Worm (Caenorhabditis elegans): Measurements from ENCODE around the gene B0252.1.

The B0252.1 gene

DNA sequence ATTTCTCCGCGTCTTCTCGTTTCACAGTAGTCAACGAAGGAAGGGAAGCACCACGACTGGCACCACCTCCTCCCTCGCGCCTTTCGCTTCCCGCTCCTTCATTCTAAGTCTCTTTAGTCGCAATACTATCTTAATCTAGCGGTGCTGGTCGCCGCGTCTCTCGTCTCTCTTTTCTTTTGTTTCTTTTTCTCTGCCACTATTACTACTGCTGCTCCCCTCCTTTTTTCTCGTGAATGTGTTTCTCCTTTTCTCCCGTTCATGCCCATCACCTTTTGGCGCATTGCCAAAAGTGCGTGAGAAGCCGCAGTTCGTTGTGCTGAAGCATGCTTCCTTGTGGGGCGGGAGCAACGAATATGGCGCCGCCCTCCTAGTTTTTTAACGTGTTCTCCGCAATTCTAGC lies 7.0 kb downstream of the B0252.1 start (continued):
- no peak for TF ChIP-seq attf-6 (GFP tag; IDR thresholded peaks at IDR 0.05)
- no peak for TF ChIP-seq ccch-3 (GFP tag; optimal IDR thresholded peaks at IDR 0.05)
- TF ChIP-seq mcd-1 (GFP tag; IDR thresholded peaks at IDR 0.05), result peak; percentile 52
- TF ChIP-seq mel-28 (tag; optimal IDR thresholded peaks at IDR 0.05; ENCODE audit: borderline replicate concordance), result no peak
- no peak for TF ChIP-seq F57A8.1 (GFP tag; optimal IDR thresholded peaks at IDR 0.05)
- TF ChIP-seq nhr-80 (tag; optimal IDR thresholded peaks at IDR 0.05), result peak; percentile 95
- no peak for TF ChIP-seq let-526 (GFP tag; IDR thresholded peaks at IDR 0.05)
- TF ChIP-seq T07F8.4 (tag; optimal IDR thresholded peaks at IDR 0.05), result no peak
- TF ChIP-seq Y95B8A.8 (GFP tag; IDR thresholded peaks at IDR 0.05), result no peak
- no peak for TF ChIP-seq bed-2 (GFP tag; IDR thresholded peaks at IDR 0.05)
- no peak for TF ChIP-seq tlf-1 (GFP tag; optimal IDR thresholded peaks at IDR 0.05)
- peak; percentile 21 for TF ChIP-seq pha-4 (tag; optimal IDR thresholded peaks at IDR 0.05)
- TF ChIP-seq mxl-1 (tag; optimal IDR thresholded peaks at IDR 0.05), result no peak
- no peak for TF ChIP-seq B0035.1 (tag; optimal IDR thresholded peaks at IDR 0.05)
- no peak for TF ChIP-seq hsf-1 (GFP tag; IDR thresholded peaks at IDR 0.05)
- TF ChIP-seq hlh-26 (GFP tag; conservative IDR thresholded peaks at IDR 0.05), result no peak
- TF ChIP-seq somi-1 (GFP tag; optimal IDR thresholded peaks at IDR 0.05), result no peak
- no peak for TF ChIP-seq Y53G8AR.9 (GFP tag; conservative IDR thresholded peaks at IDR 0.05)
- no peak for TF ChIP-seq nfya-1 (tag; optimal IDR thresholded peaks at IDR 0.05; ENCODE audit: borderline replicate concordance, insufficient read depth)
- no peak for TF ChIP-seq F22D6.2 (tag; optimal IDR thresholded peaks at IDR 0.05)
- no peak for TF ChIP-seq F37B4.10 (GFP tag; IDR thresholded peaks at IDR 0.05)
- no peak for TF ChIP-seq snpc-3.4 (tag; optimal IDR thresholded peaks at IDR 0.05)
- 0 out of 2 replicates have a peak, but pooled peaks have one; percentile 30 for TF ChIP-seq rcor-1 (GFP tag; IDR thresholded peaks at IDR 0.05)
- no peak for TF ChIP-seq rec-8 (tag; optimal IDR thresholded peaks at IDR 0.05)
- TF ChIP-seq hrde-1 (tag; optimal IDR thresholded peaks at IDR 0.05; ENCODE audit: borderline replicate concordance), result no peak
- TF ChIP-seq Y56A3A.18 (GFP tag; IDR thresholded peaks at IDR 0.05), result no peak
- TF ChIP-seq bed-1 (GFP tag; IDR thresholded peaks at IDR 0.05), result no peak
- TF ChIP-seq lin-26 (GFP tag; IDR thresholded peaks at IDR 0.05), result no peak
- TF ChIP-seq dox-1 (GFP tag; IDR thresholded peaks at IDR 0.05), result peak; percentile 68; the same call in 1 of the 2 replicates
- no peak for TF ChIP-seq F39B2.1 (GFP tag; IDR thresholded peaks at IDR 0.05)
- no peak for TF ChIP-seq ceh-100 (GFP tag; IDR thresholded peaks at IDR 0.05)
- no peak for TF ChIP-seq Y53F4B.3 (GFP tag; IDR thresholded peaks at IDR 0.05)
- no peak for TF ChIP-seq F23B12.7 (tag; optimal IDR thresholded peaks at IDR 0.05; ENCODE audit: insufficient read depth)
- TF ChIP-seq chd-7 (tag; optimal IDR thresholded peaks at IDR 0.05), result no peak
- TF ChIP-seq dpl-1 (GFP tag; optimal IDR thresholded peaks at IDR 0.05), result no peak
- no peak for TF ChIP-seq hmg-20 (GFP tag; IDR thresholded peaks at IDR 0.05)
- no peak for TF ChIP-seq cebp-1 (GFP tag; IDR thresholded peaks at IDR 0.05)
- TF ChIP-seq cebp-1 (tag; optimal IDR thresholded peaks at IDR 0.05), result peak; percentile 76
- TF ChIP-seq nhr-179 (tag; optimal IDR thresholded peaks at IDR 0.05), result no peak
- no peak for TF ChIP-seq tbx-9 (tag; optimal IDR thresholded peaks at IDR 0.05; ENCODE audit: borderline replicate concordance)
- no peak for TF ChIP-seq ceh-58 (GFP tag; IDR thresholded peaks at IDR 0.05)
- peak; percentile 45 for TF ChIP-seq ceh-27 (GFP tag; optimal IDR thresholded peaks at IDR 0.05)
- TF ChIP-seq lin-54 (GFP tag; optimal IDR thresholded peaks at IDR 0.05), result peak; percentile 41
- no peak for TF ChIP-seq B0019.2 (GFP tag; conservative IDR thresholded peaks at IDR 0.05)
- no peak for TF ChIP-seq C17E4.6 (GFP tag; IDR thresholded peaks at IDR 0.05)
- no peak for TF ChIP-seq repo-1 (tag; optimal IDR thresholded peaks at IDR 0.05)
- no peak for TF ChIP-seq lsl-1 (GFP tag; optimal IDR thresholded peaks at IDR 0.05)
- no peak for TF ChIP-seq T26A5.8 (tag; optimal IDR thresholded peaks at IDR 0.05)
- no peak for TF ChIP-seq ztf-3 (GFP tag; optimal IDR thresholded peaks at IDR 0.05)
